Fruit fly (Drosophila melanogaster): ENCODE results near the gene mkg-p.
A peak's percentile ranks its signal among the peaks of the same experiment; 100 is the strongest.

DNA sequence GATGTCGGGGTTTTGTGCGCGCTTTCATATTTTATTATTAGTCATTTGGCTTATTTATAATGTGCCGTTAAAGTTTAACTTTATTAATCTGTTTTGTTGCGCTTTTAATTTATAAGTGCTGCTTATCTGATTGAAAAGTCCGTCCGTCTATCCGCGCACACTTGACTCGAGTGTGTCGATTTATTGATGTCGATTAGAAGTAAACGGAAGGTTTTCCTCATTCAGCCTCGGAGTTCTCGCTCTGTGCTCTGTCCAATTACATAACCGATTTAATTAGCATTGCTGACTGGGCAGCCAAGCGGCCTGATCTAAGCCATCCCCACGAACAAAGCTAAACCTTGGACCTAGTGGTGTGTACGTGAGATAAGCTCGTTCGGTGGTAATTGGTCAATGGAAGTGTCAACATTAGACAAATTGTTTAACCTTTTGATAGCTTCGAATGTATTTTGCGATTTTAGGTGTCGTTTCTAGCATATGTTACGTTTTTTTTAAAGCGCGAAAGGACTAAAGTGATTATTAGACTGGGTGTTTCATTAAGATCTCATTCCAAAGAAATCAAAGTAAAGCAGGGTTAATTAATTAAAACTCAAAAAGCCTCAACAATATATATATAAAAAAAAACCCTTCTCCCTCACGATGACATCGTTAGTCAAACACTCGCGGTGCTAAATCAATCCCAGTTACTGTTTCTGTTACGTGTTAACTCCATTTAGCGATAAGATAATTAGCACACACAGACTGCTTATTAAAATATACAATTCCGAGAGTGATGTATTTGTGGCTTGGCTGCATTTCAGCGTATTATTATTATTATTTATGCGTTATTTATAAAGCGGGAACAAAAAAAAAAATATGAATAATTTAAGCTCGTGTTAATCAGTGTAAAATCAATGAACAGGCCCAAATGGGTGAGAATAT, 48.6 kb upstream of the mkg-p start:
- no peak for TF ChIP-seq CG31627 (GFP tag; optimal IDR thresholded peaks at IDR 0.05)
- TF ChIP-seq Gug (GFP tag; IDR thresholded peaks at IDR 0.05), result 0 out of 2 replicates have a peak, but pooled peaks have one; percentile 11
- no peak for TF ChIP-seq Hr38 (GFP tag; optimal IDR thresholded peaks at IDR 0.05)
- no peak for TF ChIP-seq dsx (GFP tag; optimal IDR thresholded peaks at IDR 0.05; ENCODE audit: poor library complexity, severe bottlenecking)
- peak; percentile 29 for TF ChIP-seq Sox102F (GFP tag; optimal IDR thresholded peaks at IDR 0.05)
- TF ChIP-seq pdm3 (GFP tag; optimal IDR thresholded peaks at IDR 0.05), result peak; percentile 0
- TF ChIP-seq CG7368 (GFP tag; optimal IDR thresholded peaks at IDR 0.05), result no peak
